In genomic region chrIV:14143042-14143441, ce11 we compare ENCODE assay signal across 2 worm cellular contexts.
TF ChIP-seq lines count a peak whose summit lies in the region.

No protein-coding gene starts in this region.

TF ChIP-seq in whole organism, L4 larva, 104 proteins besides CTCF, POLR2A, EP300 and RAD21:
- no peak for TF ChIP-seq lin-13 (GFP tag; optimal IDR thresholded peaks at IDR 0.05; lab: Kevin White, UChicago)
- peak; percentile 70 for TF ChIP-seq snpc-1.2 (GFP tag; IDR thresholded peaks at IDR 0.05; lab: Robert Waterston, UW)

TF ChIP-seq in whole organism, young adult, 124 proteins besides CTCF, POLR2A, EP300 and RAD21:
- TF ChIP-seq nfya-1 (tag; optimal IDR thresholded peaks at IDR 0.05; lab: Kevin White, UChicago; ENCODE audit: borderline replicate concordance, insufficient read depth) (no peak), egl-18 (GFP tag; IDR thresholded peaks at IDR 0.05; lab: Robert Waterston, UW) (no peak), mcd-1 (GFP tag; IDR thresholded peaks at IDR 0.05; lab: Robert Waterston, UW) (no peak), snpc-4 (GFP tag; optimal IDR thresholded peaks at IDR 0.05; lab: Kevin White, UChicago) (peak; percentile 2), snpc-4 (tag; optimal IDR thresholded peaks at IDR 0.05; lab: Kevin White, UChicago) (peak in 3 of 4 experiments; percentile 26 to 29 (median 27)), attf-6 (GFP tag; IDR thresholded peaks at IDR 0.05; lab: Robert Waterston, UW) (peak; percentile 74; the same call in 1 of the 2 replicates)

Comparison
In these comparisons a context has a peak if more than half of its experiments do, and no peak if none do; other contexts are left out.
1. Of the 7 proteins assayed by ChIP-seq in both whole organism, young adult and whole organism, L4 larva: peak only in whole organism, young adult: snpc-4; only in whole organism, L4 larva: none; in both: none; in neither: 6.